Fruit fly (Drosophila melanogaster) Kc167 (cell line): ENCODE data around the gene Phf7.
"Not testable (repeated sequence)": the region's sequence is repeated elsewhere in the genome, so short reads cannot be mapped to it uniquely, and the experiment has no call there.

Source experiments
- Myc ChIP-seq: fragments of >200 bp; optimal IDR thresholded peaks from 2 replicates; lab custom pipeline; 2017; ENCODE audit warnings: missing external identifiers
- Sin3A ChIP-seq: fragments of >200 bp; optimal IDR thresholded peaks from 2 replicates; lab custom pipeline; 2018; ENCODE audit warnings: missing external identifiers
- h ChIP-seq: fragments of >200 bp; optimal IDR thresholded peaks from 3 replicates; lab custom pipeline; 2018; ENCODE audit warnings: missing external identifiers
- insv ChIP-seq: fragments of >200 bp; optimal IDR thresholded peaks from 3 replicates; lab custom pipeline; 2018; ENCODE audit warnings: missing external identifiers
- psq ChIP-seq: fragments of >200 bp; optimal IDR thresholded peaks from 2 replicates; lab custom pipeline; 2017; ENCODE audit warnings: missing external identifiers
- ttk ChIP-seq: sonication (Bioruptor generic); optimal IDR thresholded peaks from 2 replicates; lab custom pipeline; 2017; ENCODE audit warnings: missing external identifiers

The Phf7 gene

DNA sequence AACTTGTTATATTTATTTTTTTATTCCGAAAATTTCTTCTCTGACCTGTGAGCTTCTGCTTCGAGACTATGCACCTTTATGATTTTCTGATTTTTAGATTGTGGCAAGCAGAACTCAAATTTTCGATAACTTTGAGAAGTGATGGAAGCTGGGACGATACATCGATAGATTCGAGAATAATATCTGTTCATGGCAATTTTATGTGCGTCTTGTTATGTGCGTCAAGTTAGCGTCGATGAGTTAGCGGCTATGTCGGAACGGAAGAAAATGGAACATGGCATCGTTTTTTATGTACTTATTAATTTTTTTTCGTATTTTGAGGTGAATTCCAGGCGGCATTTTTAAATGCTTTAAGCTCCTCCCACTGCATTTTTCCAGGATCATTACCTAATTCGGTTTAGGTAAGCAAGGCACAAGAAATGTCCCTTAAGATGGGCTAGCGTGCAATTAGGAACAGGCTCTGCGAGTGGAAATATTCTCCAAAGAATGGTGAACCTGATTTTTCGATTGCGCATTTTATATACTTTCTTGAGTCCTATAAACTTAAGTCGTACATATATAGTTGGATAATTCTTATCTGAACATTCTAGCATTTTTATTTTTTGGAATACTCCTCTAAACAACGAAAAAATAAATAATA is at the start of gene Phf7:
TSS of gene Phf7 (minus strand) at position 58 of the 640 bp plus-strand sequence.
- TF ChIP-seq Myc (lab: Kevin White, UChicago) (no peak), psq (lab: Kevin White, UChicago) (no peak), Sin3A (lab: Kevin White, UChicago) (no peak), h (no peak), insv (lab: Kevin White, UChicago) (no peak), ttk (lab: Kevin White, UChicago) (no peak)

DNA sequence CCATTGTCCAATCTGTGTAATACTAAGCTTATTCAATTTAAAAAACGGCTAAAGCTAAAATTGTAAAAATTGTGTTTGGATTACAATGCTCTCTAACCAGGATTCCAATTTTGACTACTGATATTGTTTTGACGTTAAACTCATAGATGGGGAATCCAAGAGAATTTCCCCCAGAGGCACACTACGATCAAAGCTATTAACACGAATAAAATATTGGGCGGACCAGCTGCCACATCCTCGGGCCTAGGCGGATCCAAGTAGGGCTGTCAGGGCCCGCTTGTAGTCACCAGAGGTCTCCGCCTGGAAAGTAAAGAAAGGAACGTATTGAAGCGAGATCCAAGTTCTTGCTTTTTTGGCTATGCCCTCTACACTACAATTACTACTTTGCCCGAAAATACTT is 43.9 kb upstream of the Phf7 start, which contains the start of gene SdicB:
TSS of gene SdicB (minus strand) at position 101 of the 400 bp plus-strand sequence.
- TF ChIP-seq h; Myc (lab: Kevin White, UChicago); ttk (lab: Kevin White, UChicago): not testable (repeated sequence)

- not testable (repeated sequence) for TF ChIP-seq psq, Sin3A, insv (lab: Kevin White, UChicago)
Observed at dm6 chrX:20201833-20202232, 36.2 kb upstream of the Phf7 start, which contains the start of gene SdicA. Gene SdicA, minus strand, starts transcription at chrX:20201933.

DNA sequence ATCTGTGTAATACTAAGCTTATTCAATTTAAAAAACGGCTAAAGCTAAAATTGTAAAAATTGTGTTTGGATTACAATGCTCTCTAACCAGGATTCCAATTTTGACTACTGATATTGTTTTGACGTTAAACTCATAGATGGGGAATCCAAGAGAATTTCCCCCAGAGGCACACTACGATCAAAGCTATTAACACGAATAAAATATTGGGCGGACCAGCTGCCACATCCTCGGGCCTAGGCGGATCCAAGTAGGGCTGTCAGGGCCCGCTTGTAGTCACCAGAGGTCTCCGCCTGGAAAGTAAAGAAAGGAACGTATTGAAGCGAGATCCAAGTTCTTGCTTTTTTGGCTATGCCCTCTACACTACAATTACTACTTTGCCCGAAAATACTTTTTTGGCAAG is 28.5 kb upstream of the Phf7 start, which contains the start of gene Sdic3:
TSS of gene Sdic3 (minus strand) at position 101 of the 400 bp plus-strand sequence.
- not testable (repeated sequence) for TF ChIP-seq Myc (lab: Kevin White, UChicago); h; psq (lab: Kevin White, UChicago)

dm6 chrX:20186387-20186786 is 20.8 kb upstream of the Phf7 start, which contains the start of gene Sdic2:
Gene Sdic2, minus strand, starts transcription at chrX:20186487.
- TF ChIP-seq ttk (lab: Kevin White, UChicago); Myc (lab: Kevin White, UChicago); h: not testable (repeated sequence)

DNA sequence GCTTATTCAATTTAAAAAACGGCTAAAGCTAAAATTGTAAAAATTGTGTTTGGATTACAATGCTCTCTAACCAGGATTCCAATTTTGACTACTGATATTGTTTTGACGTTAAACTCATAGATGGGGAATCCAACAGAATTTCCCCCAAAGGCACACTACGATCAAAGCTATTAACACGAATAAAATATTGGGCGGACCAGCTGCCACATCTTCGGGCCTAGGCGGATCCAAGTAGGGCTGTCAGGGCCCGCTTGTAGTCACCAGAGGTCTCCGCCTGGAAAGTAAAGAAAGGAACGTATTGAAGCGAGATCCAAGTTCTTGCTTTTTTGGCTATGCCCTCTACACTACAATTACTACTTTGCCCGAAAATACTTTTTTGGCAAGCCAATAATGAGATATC is 12.9 kb upstream of the Phf7 start, which contains the start of gene Sdic1:
TSS of gene Sdic1 (minus strand) at position 101 of the 400 bp plus-strand sequence.
- not testable (repeated sequence) for TF ChIP-seq ttk (lab: Kevin White, UChicago); insv (lab: Kevin White, UChicago); h

DNA sequence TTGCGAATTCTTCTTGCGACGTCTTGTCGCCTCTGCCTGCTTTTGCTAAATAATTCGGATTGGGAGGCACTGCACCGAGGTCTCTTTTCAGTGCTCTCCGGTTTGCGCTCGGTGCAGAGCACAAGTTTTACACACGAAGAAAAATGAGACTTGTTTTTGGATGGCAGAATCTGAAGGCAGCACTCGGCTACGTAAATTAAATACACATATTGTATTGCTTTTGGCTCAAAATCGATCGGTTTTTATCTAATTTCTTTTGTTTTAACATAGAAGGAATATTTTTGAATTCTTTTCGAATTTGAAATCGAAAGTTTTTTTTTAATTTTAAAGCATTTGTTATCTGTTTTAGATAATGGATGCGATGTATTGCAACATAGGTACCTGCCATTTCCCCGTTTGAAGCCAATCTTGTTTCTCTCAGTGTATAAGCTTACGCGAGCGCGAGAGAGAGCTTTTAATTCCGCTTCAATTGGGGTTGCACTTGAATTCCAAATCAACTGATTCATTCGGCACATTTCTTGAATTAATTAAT is 7.9 kb upstream of the Phf7 start, which contains the start of gene AnxB10:
TSS of gene AnxB10 (minus strand) at position 51 of the 532 bp plus-strand sequence.
- no peak for TF ChIP-seq ttk (lab: Kevin White, UChicago)
- TF ChIP-seq psq (lab: Kevin White, UChicago): no peak
- TF ChIP-seq Myc (lab: Kevin White, UChicago): no peak
- no peak for TF ChIP-seq h
- TF ChIP-seq insv (lab: Kevin White, UChicago): no peak
- no peak for TF ChIP-seq Sin3A (lab: Kevin White, UChicago)

dm6 chrX:20169898-20170297 is 4.3 kb upstream of the Phf7 start, which contains the start of the genes CG9581 and CG9578:
Gene CG9581, minus strand, starts transcription at chrX:20169981.
Gene CG9578, plus strand, starts transcription at chrX:20170222.
- TF ChIP-seq psq (lab: Kevin White, UChicago): no peak
- no peak for TF ChIP-seq Myc (lab: Kevin White, UChicago)
- no peak for TF ChIP-seq insv (lab: Kevin White, UChicago)
- TF ChIP-seq Sin3A (lab: Kevin White, UChicago): no peak
- no peak for TF ChIP-seq h
- TF ChIP-seq ttk (lab: Kevin White, UChicago): no peak

DNA sequence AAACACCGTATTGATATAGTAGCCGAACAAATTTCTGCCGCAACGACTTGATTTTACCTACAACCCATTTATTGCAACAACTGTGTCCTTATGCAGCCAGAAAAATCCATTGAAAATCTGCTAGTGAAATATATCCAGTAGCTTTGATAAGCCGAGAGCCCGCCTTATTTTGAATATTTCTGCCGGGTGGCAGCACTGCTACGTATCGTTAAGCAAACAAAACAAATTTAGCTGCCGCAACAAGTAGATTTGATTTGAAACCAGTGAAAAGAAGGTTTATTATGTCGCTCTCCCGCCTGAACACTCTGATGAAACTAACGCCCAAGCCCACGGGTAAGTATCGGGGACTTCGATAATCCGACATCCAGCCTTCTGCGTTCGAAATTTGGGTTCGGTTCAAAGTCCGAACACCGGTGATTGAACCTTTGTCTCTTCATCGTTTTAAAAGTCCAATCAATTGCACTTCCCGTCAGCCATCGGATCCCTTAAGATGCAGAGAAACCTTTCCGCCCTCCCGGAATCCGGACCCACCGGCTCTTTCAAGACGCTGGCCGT is 931 bp upstream of the Phf7 start, which contains the start of gene CG9577:
TSS of gene CG9577 (plus strand) at position 190 of the 555 bp plus-strand sequence.
- TF ChIP-seq ttk (lab: Kevin White, UChicago): no peak

DNA sequence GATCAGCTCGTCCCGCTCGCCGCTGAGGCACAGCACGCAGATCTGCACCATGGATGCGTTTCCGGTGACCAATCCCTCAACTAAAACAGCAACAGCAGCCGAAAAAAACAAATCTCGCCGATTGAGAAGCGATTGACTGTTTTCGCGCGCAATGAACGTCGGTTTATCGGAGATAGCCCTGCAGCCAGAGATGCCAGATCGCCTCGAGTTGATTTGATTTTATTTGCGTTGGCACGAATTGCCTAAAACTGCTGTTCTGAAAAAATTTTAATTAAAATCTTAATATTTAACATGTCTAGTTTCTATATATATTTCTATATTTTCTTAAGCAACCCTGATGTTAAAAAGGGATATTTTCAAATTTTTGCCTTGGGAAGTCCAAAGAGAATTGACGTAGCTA is 3.0 kb downstream of the Phf7 start:
- TF ChIP-seq psq (lab: Kevin White, UChicago): no peak
- TF ChIP-seq ttk (lab: Kevin White, UChicago): no peak
- no peak for TF ChIP-seq h
- TF ChIP-seq Myc (lab: Kevin White, UChicago): no peak
- no peak for TF ChIP-seq insv (lab: Kevin White, UChicago)
- no peak for TF ChIP-seq Sin3A (lab: Kevin White, UChicago)

DNA sequence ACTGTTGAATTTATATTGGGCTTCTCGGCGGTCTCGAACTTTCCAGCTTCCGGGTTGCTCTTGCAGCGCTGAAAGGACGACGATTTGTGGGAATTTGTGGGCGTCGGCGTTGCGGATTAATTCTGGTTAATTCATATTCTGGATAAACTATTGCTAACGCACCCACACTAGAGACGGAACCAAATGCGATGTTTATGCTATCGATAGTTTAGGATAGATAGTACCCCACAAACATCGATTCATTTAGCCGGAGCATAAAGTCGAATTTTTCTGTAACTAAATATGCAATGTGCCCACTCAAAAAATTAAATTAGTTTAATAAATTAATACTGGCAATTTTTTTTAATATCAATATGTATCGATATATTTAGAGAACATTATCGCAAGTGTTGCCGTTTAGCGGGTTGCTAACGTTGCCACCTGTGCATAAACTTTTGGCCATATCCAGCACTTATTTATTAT is 5.9 kb downstream of the Phf7 start, which contains the start of gene Rab35:
TSS of gene Rab35 (minus strand) at position 194 of the 462 bp plus-strand sequence.
- TF ChIP-seq Myc (lab: Kevin White, UChicago): no peak
- TF ChIP-seq Sin3A (lab: Kevin White, UChicago): no peak
- TF ChIP-seq psq (lab: Kevin White, UChicago): no peak
- TF ChIP-seq insv (lab: Kevin White, UChicago): no peak
- TF ChIP-seq ttk (lab: Kevin White, UChicago): no peak
- no peak for TF ChIP-seq h

DNA sequence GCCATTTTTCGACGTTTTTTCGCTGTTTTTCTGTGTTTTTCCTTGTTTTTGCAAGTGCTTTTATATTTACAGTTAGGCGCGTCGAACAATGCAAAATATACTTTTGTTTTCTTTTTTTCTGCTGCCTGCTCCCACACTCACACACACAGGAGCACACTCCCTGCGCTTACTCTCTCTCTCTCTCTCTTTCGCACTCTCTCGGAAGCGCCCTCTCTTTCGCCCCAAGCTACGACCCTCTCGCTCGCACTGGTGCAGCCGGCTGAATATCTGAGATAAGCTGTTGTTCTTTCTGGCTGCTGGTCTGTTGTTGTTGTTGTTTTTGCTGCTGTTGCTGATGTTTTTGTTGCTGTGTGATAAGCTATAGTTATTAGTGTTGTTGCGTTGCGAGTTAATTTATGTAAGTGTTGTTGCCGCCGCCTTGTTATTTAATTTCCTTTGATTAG is 6.7 kb downstream of the Phf7 start:
- TF ChIP-seq psq (lab: Kevin White, UChicago) (no peak), h (no peak), Sin3A (lab: Kevin White, UChicago) (no peak), Myc (lab: Kevin White, UChicago) (no peak), ttk (lab: Kevin White, UChicago) (no peak), insv (lab: Kevin White, UChicago) (no peak)
